Worm (Caenorhabditis elegans): Measurements from ENCODE around the gene cyp-13A2.

The cyp-13A2 gene

ce11 chrII:9741400-9741799 lies 46.0 kb downstream of the cyp-13A2 start:
- no peak for TF ChIP-seq unc-62 (GFP tag; optimal IDR thresholded peaks at IDR 0.05)

- TF ChIP-seq unc-62 (GFP tag; optimal IDR thresholded peaks at IDR 0.05), result no peak
Observed at ce11 chrII:9740552-9740951, 46.9 kb downstream of the cyp-13A2 start.

- no peak for TF ChIP-seq unc-62 (GFP tag; optimal IDR thresholded peaks at IDR 0.05)
Observed at ce11 chrII:9738820-9739219, 48.6 kb downstream of the cyp-13A2 start.

- no peak for TF ChIP-seq unc-62 (GFP tag; optimal IDR thresholded peaks at IDR 0.05)
Observed at ce11 chrII:9735785-9736184, 51.6 kb downstream of the cyp-13A2 start.
